Fruit fly (Drosophila melanogaster): Measurements from ENCODE around the gene CG13786.

CG13786 gene

dm6 chr2L:7277017-7277416 lies 24.2 kb upstream of the CG13786 start, which contains the start of gene Wnt4 (continued):
- TF ChIP-seq oc (tag; optimal IDR thresholded peaks at IDR 0.05) (peak; percentile 11), CG14441 (GFP tag; IDR thresholded peaks at IDR 0.05) (no peak), mam (GFP tag; optimal IDR thresholded peaks at IDR 0.05) (no peak), tgo (GFP tag; IDR thresholded peaks at IDR 0.05) (no peak), CG9727 (GFP tag; optimal IDR thresholded peaks at IDR 0.05) (no peak), ranshi (GFP tag; IDR thresholded peaks at IDR 0.05) (no peak), Ada2b (GFP tag; IDR thresholded peaks at IDR 0.05) (no peak), lab (GFP tag; optimal IDR thresholded peaks at IDR 0.05) (peak; percentile 1), Fer1 (GFP tag; optimal IDR thresholded peaks at IDR 0.05) (no peak), nerfin-2 (GFP tag; IDR thresholded peaks at IDR 0.05; ENCODE audit: partially characterized antibody) (no peak), H2.0 (GFP tag; IDR thresholded peaks at IDR 0.05) (no peak), vvl (GFP tag; IDR thresholded peaks at IDR 0.05) (peak; percentile 62; the same call in 1 of the 2 replicates), fd3F (GFP tag; optimal IDR thresholded peaks at IDR 0.05) (no peak), CG31365 (tag; optimal IDR thresholded peaks at IDR 0.05) (no peak), C15 (GFP tag; IDR thresholded peaks at IDR 0.05) (no peak), CG7357 (GFP tag; IDR thresholded peaks at IDR 0.05) (no peak), CG2202 (tag; optimal IDR thresholded peaks at IDR 0.05) (peak; percentile 25), CG32767 (GFP tag; IDR thresholded peaks at IDR 0.05) (no peak), CG43689 (GFP tag; IDR thresholded peaks at IDR 0.05) (no peak), Hsf (GFP tag; optimal IDR thresholded peaks at IDR 0.05) (no peak), Atf-2 (GFP tag; optimal IDR thresholded peaks at IDR 0.05) (no peak), Aef1 (GFP tag; IDR thresholded peaks at IDR 0.05) (no peak), CG6813 (GFP tag; optimal IDR thresholded peaks at IDR 0.05) (no peak), CG10959 (GFP tag; IDR thresholded peaks at IDR 0.05) (no peak), CG17612 (GFP tag; IDR thresholded peaks at IDR 0.05) (no peak), usp (GFP tag; optimal IDR thresholded peaks at IDR 0.05) (no peak), CG12769 (tag; optimal IDR thresholded peaks at IDR 0.05) (no peak), CG9932 (GFP tag; IDR thresholded peaks at IDR 0.05) (no peak), unc-4 (GFP tag; IDR thresholded peaks at IDR 0.05; ENCODE audit: partially characterized antibody) (0 out of 2 replicates have a peak, but pooled peaks have one; percentile 24), HmgZ (tag; optimal IDR thresholded peaks at IDR 0.05) (no peak), GATAe (GFP tag; conservative IDR thresholded peaks at IDR 0.05) (no peak), CG1792 (GFP tag; optimal IDR thresholded peaks at IDR 0.05) (no peak), CG4360 (GFP tag; IDR thresholded peaks at IDR 0.05) (no peak), CG17359 (tag; optimal IDR thresholded peaks at IDR 0.05) (no peak), ken (GFP tag; IDR thresholded peaks at IDR 0.05) (peak; percentile 17; the same call in 1 of the 3 replicates), caup (GFP tag; optimal IDR thresholded peaks at IDR 0.05; ENCODE audit: severe bottlenecking) (no peak), Mrtf (GFP tag; IDR thresholded peaks at IDR 0.05) (no peak), CG10979 (tag; optimal IDR thresholded peaks at IDR 0.05) (no peak), CG8359 (GFP tag; optimal IDR thresholded peaks at IDR 0.05; ENCODE audit: borderline replicate concordance) (no peak), CG16815 (GFP tag; optimal IDR thresholded peaks at IDR 0.05) (no peak), nom (GFP tag; optimal IDR thresholded peaks at IDR 0.05) (no peak), CG1832 (GFP tag; optimal IDR thresholded peaks at IDR 0.05) (no peak), grn (GFP tag; optimal IDR thresholded peaks at IDR 0.05) (no peak), HLH54F (GFP tag; optimal IDR thresholded peaks at IDR 0.05) (no peak), tna (GFP tag; IDR thresholded peaks at IDR 0.05; ENCODE audit: partially characterized antibody) (0 out of 2 replicates have a peak, but pooled peaks have one; percentile 41), CG3407 (GFP tag; optimal IDR thresholded peaks at IDR 0.05) (peak; percentile 35), CG2875 (GFP tag; optimal IDR thresholded peaks at IDR 0.05) (peak; percentile 0), row (GFP tag; IDR thresholded peaks at IDR 0.05) (no peak), ap (GFP tag; IDR thresholded peaks at IDR 0.05) (no peak), stc (GFP tag; IDR thresholded peaks at IDR 0.05) (no peak; the same call in 1 of the 2 replicates), trem (tag; optimal IDR thresholded peaks at IDR 0.05) (no peak)
